Fruit fly (Drosophila melanogaster) whole organism, embryonic: ENCODE measurements around the gene Abcd1.

ENCODE experiments used
- Atf3 ChIP-seq: fragments of 200-800 bp; sonication (Bioruptor generic); optimal IDR thresholded peaks from 3 replicates; lab custom pipeline; 2016; ENCODE audit warnings: missing biosample characterization, missing genetic modification characterization
- Atf6 ChIP-seq: fragments of 200-800 bp; sonication (Bioruptor generic); IDR thresholded peaks from 2 replicates; pipeline ENCODE4 v1.3.6; 2022; ENCODE audit warnings: missing biosample characterization, missing genetic modification characterization
- B-H2 ChIP-seq: fragments of 200-800 bp; sonication (Bioruptor generic); optimal IDR thresholded peaks from 2 replicates; lab custom pipeline; 2018; ENCODE audit warnings: missing biosample characterization, mild to moderate bottlenecking, missing genetic modification characterization
- CG13296 ChIP-seq: fragments of 200-800 bp; sonication (Bioruptor generic); optimal IDR thresholded peaks from 3 replicates; lab custom pipeline; 2018; ENCODE audit warnings: missing biosample characterization, mild to moderate bottlenecking, missing genetic modification characterization
- CG13894 ChIP-seq: fragments of 200-800 bp; sonication (Bioruptor generic); optimal IDR thresholded peaks from 3 replicates; lab custom pipeline; 2018; ENCODE audit warnings: missing biosample characterization, mild to moderate bottlenecking, missing genetic modification characterization, moderate library complexity
- CG1603 ChIP-seq: fragments of 200-800 bp; sonication (Bioruptor generic); optimal IDR thresholded peaks from 2 replicates; lab custom pipeline; 2019; ENCODE audit warnings: missing biosample characterization, mild to moderate bottlenecking, missing genetic modification characterization, moderate library complexity
- CG17385 ChIP-seq: fragments of 200-800 bp; sonication (Bioruptor generic); optimal IDR thresholded peaks from 3 replicates; lab custom pipeline; 2018; ENCODE audit warnings: missing biosample characterization, mild to moderate bottlenecking, missing genetic modification characterization
- CG17568 ChIP-seq: fragments of 200-800 bp; sonication (Bioruptor generic); optimal IDR thresholded peaks from 2 replicates; lab custom pipeline; 2018; ENCODE audit warnings: missing biosample characterization, mild to moderate bottlenecking, missing genetic modification characterization, moderate library complexity
- CG17829 ChIP-seq: fragments of 200-800 bp; optimal IDR thresholded peaks from 2 replicates; lab custom pipeline; 2019; ENCODE audit warnings: missing biosample characterization, mild to moderate bottlenecking, missing genetic modification characterization, moderate library complexity
- CG1792 ChIP-seq: fragments of 200-800 bp; sonication (Bioruptor generic); optimal IDR thresholded peaks from 2 replicates; lab custom pipeline; 2016; ENCODE audit warnings: missing biosample characterization, missing genetic modification characterization
- CG31224 ChIP-seq: fragments of 200-800 bp; sonication (Bioruptor generic); IDR thresholded peaks from 2 replicates; pipeline ENCODE4 v1.3.6; 2022; ENCODE audit warnings: missing biosample characterization, missing genetic modification characterization
- CG32532 ChIP-seq: fragments of 200-800 bp; sonication (Bioruptor generic); IDR thresholded peaks from 2 replicates; pipeline ENCODE4 v1.3.6; 2022; ENCODE audit warnings: missing biosample characterization, missing genetic modification characterization
- CG3407 ChIP-seq: fragments of 200-800 bp; sonication (Bioruptor generic); optimal IDR thresholded peaks from 2 replicates; lab custom pipeline; 2018; ENCODE audit warnings: missing biosample characterization, mild to moderate bottlenecking, missing genetic modification characterization
- CG34376 ChIP-seq: fragments of 200-800 bp; sonication (Bioruptor generic); optimal IDR thresholded peaks from 2 replicates; lab custom pipeline; 2018; ENCODE audit warnings: missing biosample characterization, mild to moderate bottlenecking, missing genetic modification characterization
- CG3726 ChIP-seq: fragments of 200-800 bp; sonication (Bioruptor generic); IDR thresholded peaks from 3 replicates; pipeline ENCODE4, ENCODE4 v1.3.6; 2022; ENCODE audit warnings: missing biosample characterization, missing genetic modification characterization
- CG4328 ChIP-seq: fragments of 200-800 bp; sonication (Bioruptor generic); optimal IDR thresholded peaks from 3 replicates; lab custom pipeline; 2017; ENCODE audit warnings: missing biosample characterization, missing genetic modification reagents, missing genetic modification characterization
- CG4730 ChIP-seq: fragments of 200-800 bp; sonication (Bioruptor generic); IDR thresholded peaks from 2 replicates; pipeline ENCODE4 v1.3.6; 2022; ENCODE audit warnings: missing biosample characterization, missing genetic modification characterization
- CG7357 ChIP-seq: fragments of 200-800 bp; sonication (Bioruptor generic); IDR thresholded peaks from 3 replicates; pipeline ENCODE4 v1.3.6; 2022; ENCODE audit warnings: missing biosample characterization, missing genetic modification characterization
- CG7556 ChIP-seq: fragments of 200-800 bp; sonication (Bioruptor generic); optimal IDR thresholded peaks from 2 replicates; lab custom pipeline; 2017; ENCODE audit warnings: missing biosample characterization, mild to moderate bottlenecking, missing genetic modification characterization
- CG7786 ChIP-seq: fragments of 200-800 bp; sonication (Bioruptor generic); optimal IDR thresholded peaks from 2 replicates; lab custom pipeline; 2016; ENCODE audit warnings: missing biosample characterization, missing genetic modification characterization
- CG8290 ChIP-seq, 3 experiments: fragments of 200-800 bp; sonication (Bioruptor generic); optimal IDR thresholded peaks; 2 replicates each; lab custom pipeline; 2016 to 2019; ENCODE audit warnings: missing biosample characterization in 3 of 3, missing genetic modification characterization in 3 of 3, mild to moderate bottlenecking in 2 of 3, moderate library complexity in 1 of 3
- CG8924 ChIP-seq: fragments of 200-800 bp; optimal IDR thresholded peaks from 3 replicates; lab custom pipeline; 2019; ENCODE audit warnings: missing biosample characterization, mild to moderate bottlenecking, missing genetic modification characterization, moderate library complexity
- CG8944 ChIP-seq: fragments of 200-800 bp; sonication (Bioruptor generic); optimal IDR thresholded peaks from 3 replicates; lab custom pipeline; 2016; ENCODE audit warnings: missing biosample characterization, missing genetic modification characterization
- Dip2 ChIP-seq: fragments of 200-800 bp; sonication (Bioruptor generic); IDR thresholded peaks from 2 replicates; pipeline ENCODE4 v1.3.6; 2022; ENCODE audit warnings: missing biosample characterization, missing genetic modification characterization
- Fer1 ChIP-seq: fragments of 200-800 bp; sonication (Bioruptor generic); optimal IDR thresholded peaks from 2 replicates; lab custom pipeline; 2017; ENCODE audit warnings: missing biosample characterization, mild to moderate bottlenecking, missing genetic modification characterization
- H2.0 ChIP-seq: fragments of 200-800 bp; sonication (Bioruptor generic); IDR thresholded peaks from 2 replicates; pipeline ENCODE4 v1.3.6; 2022; ENCODE audit warnings: missing biosample characterization, missing genetic modification characterization
- HLH4C ChIP-seq: fragments of 200-800 bp; sonication (Bioruptor generic); IDR thresholded peaks from 3 replicates; pipeline ENCODE4 v1.3.6; 2022; ENCODE audit warnings: missing biosample characterization, missing genetic modification characterization; ENCODE audit not compliant: partially characterized antibody
- NK7.1 ChIP-seq: fragments of 200-800 bp; sonication (Bioruptor generic); optimal IDR thresholded peaks from 3 replicates; lab custom pipeline; 2016; ENCODE audit warnings: missing biosample characterization, missing genetic modification characterization
- Oaz ChIP-seq: fragments of 200-800 bp; sonication (Bioruptor generic); IDR thresholded peaks from 2 replicates; pipeline ENCODE4 v1.3.6; 2022; ENCODE audit warnings: missing biosample characterization, missing genetic modification characterization
- Side ChIP-seq: fragments of 200-800 bp; sonication (Bioruptor generic); optimal IDR thresholded peaks from 2 replicates; lab custom pipeline; 2016; ENCODE audit warnings: missing biosample characterization, missing genetic modification characterization
- Sox100B ChIP-seq: fragments of 200-800 bp; sonication (Bioruptor generic); optimal IDR thresholded peaks from 3 replicates; lab custom pipeline; 2018; ENCODE audit warnings: missing biosample characterization, mild to moderate bottlenecking, missing genetic modification characterization
- ato ChIP-seq: fragments of 200-800 bp; sonication (Bioruptor generic); IDR thresholded peaks from 2 replicates; pipeline ENCODE4 v1.3.6; 2022; ENCODE audit warnings: missing biosample characterization, missing genetic modification characterization; ENCODE audit not compliant: partially characterized antibody
- corto ChIP-seq: fragments of 200-800 bp; sonication (Bioruptor generic); optimal IDR thresholded peaks from 2 replicates; lab custom pipeline; 2016; ENCODE audit warnings: missing biosample characterization, mild to moderate bottlenecking, missing genetic modification characterization, moderate library complexity
- dmrt99B ChIP-seq: fragments of 200-800 bp; sonication (Bioruptor generic); optimal IDR thresholded peaks from 2 replicates; lab custom pipeline; 2018; ENCODE audit warnings: missing biosample characterization, mild to moderate bottlenecking, missing genetic modification characterization, moderate library complexity
- eve ChIP-seq, 2 experiments: fragments of >200 bp; optimal IDR thresholded peaks; 2 replicates each; lab custom pipeline; 2017; ENCODE audit warnings: missing biosample characterization in 2 of 2, missing genetic modification characterization in 2 of 2
- gfzf ChIP-seq: fragments of 200-800 bp; sonication (Bioruptor generic); optimal IDR thresholded peaks from 2 replicates; lab custom pipeline; 2016; ENCODE audit warnings: missing biosample characterization, mild to moderate bottlenecking, missing genetic modification characterization, moderate library complexity
- inv ChIP-seq: fragments of 200-800 bp; sonication (Bioruptor generic); IDR thresholded peaks from 2 replicates; pipeline ENCODE4 v1.3.6; 2022; ENCODE audit warnings: missing biosample characterization, missing genetic modification characterization; ENCODE audit not compliant: partially characterized antibody
- mam ChIP-seq: fragments of 200-800 bp; sonication (Bioruptor generic); optimal IDR thresholded peaks from 3 replicates; lab custom pipeline; 2016; ENCODE audit warnings: missing biosample characterization, missing genetic modification characterization
- odd ChIP-seq: fragments of 200-800 bp; sonication (Bioruptor generic); optimal IDR thresholded peaks from 2 replicates; lab custom pipeline; 2017; ENCODE audit warnings: missing biosample characterization, mild to moderate bottlenecking, missing genetic modification characterization
- peb ChIP-seq: fragments of 200-800 bp; sonication (Bioruptor generic); IDR thresholded peaks from 2 replicates; pipeline ENCODE4 v1.3.6; 2022; ENCODE audit warnings: missing biosample characterization, missing genetic modification characterization
- pfk ChIP-seq: fragments of 200-800 bp; sonication (Bioruptor generic); optimal IDR thresholded peaks from 2 replicates; lab custom pipeline; 2018; ENCODE audit warnings: missing biosample characterization, mild to moderate bottlenecking, missing genetic modification characterization, moderate library complexity
- pnt ChIP-seq: fragments of 200-800 bp; sonication (Bioruptor generic); optimal IDR thresholded peaks from 3 replicates; lab custom pipeline; 2016; ENCODE audit warnings: missing biosample characterization, missing genetic modification characterization
- schlank ChIP-seq: fragments of 200-800 bp; sonication (Bioruptor generic); optimal IDR thresholded peaks from 2 replicates; lab custom pipeline; 2018; ENCODE audit warnings: missing biosample characterization, mild to moderate bottlenecking, missing genetic modification characterization
- wek ChIP-seq: fragments of 200-800 bp; sonication (Bioruptor generic); optimal IDR thresholded peaks from 3 replicates; lab custom pipeline; 2018; ENCODE audit warnings: missing biosample characterization, mild to moderate bottlenecking, missing genetic modification characterization, moderate library complexity

Abcd1 gene

DNA sequence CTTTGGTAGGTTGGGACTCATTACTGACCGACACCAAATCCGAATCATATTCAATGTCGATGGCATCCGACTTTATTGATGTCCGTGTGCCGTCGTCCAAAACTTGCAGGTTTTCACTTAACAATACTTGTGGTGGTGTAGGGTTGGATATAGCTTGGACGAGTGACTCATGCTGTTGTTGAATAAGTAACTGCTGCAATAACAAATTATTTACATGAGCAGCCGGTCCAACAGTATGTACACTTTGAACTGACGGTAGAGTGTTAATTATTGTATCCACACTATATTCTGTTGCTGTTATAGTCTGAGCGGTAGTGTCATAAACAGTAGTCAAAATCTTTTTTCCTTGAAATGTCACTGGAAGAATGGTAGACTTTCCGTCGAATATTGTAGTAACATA lies 26.1 kb downstream of the Abcd1 start:
- TF ChIP-seq CG7786 (no peak), CG13894 (peak; percentile 54), gfzf (GFP tag; lab: Kevin White, UChicago) (no peak), Fer1 (GFP tag; lab: Kevin White, UChicago) (no peak), inv (GFP tag; lab: Robert Waterston, UW) (no peak), CG34376 (GFP tag; lab: Kevin White, UChicago) (peak; percentile 28), CG32532 (GFP tag; lab: Robert Waterston, UW) (no peak), CG17385 (GFP tag; lab: Kevin White, UChicago) (no peak), CG7357 (GFP tag; lab: Robert Waterston, UW) (no peak), CG8944 (GFP tag; lab: Kevin White, UChicago) (no peak), CG13296 (GFP tag; lab: Kevin White, UChicago) (peak; percentile 25), schlank (peak; percentile 14), CG17568 (GFP tag; lab: Kevin White, UChicago) (peak; percentile 14), Atf6 (GFP tag; lab: Robert Waterston, UW) (no peak; the same call in 1 of the 2 replicates), H2.0 (GFP tag; lab: Robert Waterston, UW) (no peak), CG1603 (tag; lab: Kevin White, UChicago) (peak; percentile 27), Side (peak; percentile 17), HLH4C (GFP tag; lab: Robert Waterston, UW) (no peak), Sox100B (GFP tag; lab: Kevin White, UChicago) (peak; percentile 26), NK7.1 (GFP tag; lab: Kevin White, UChicago) (no peak), CG17829 (tag; lab: Kevin White, UChicago) (no peak), CG3726 (GFP tag; lab: Robert Waterston, UW) (no peak), CG4328 (GFP tag; lab: Kevin White, UChicago) (peak; percentile 26), CG7556 (GFP tag; lab: Kevin White, UChicago) (no peak), CG8924 (tag; lab: Kevin White, UChicago) (no peak), CG8290 (GFP tag; optimal IDR thresholded peaks at IDR 0.05; lab: Kevin White, UChicago) (no peak), CG8290 (tag; optimal IDR thresholded peaks at IDR 0.05; lab: Kevin White, UChicago) (peak; percentile 23 to 41), CG4730 (GFP tag; lab: Robert Waterston, UW) (no peak), odd (GFP tag; lab: Kevin White, UChicago) (peak; percentile 30), CG3407 (peak; percentile 13), peb (no peak), CG31224 (GFP tag; lab: Robert Waterston, UW) (no peak), B-H2 (GFP tag; lab: Kevin White, UChicago) (peak; percentile 3), Dip2 (GFP tag; lab: Robert Waterston, UW) (no peak), eve (GFP tag; optimal IDR thresholded peaks at IDR 0.05; lab: Kevin White, UChicago) (peak in 1 of 2 experiments; percentile 70), Oaz (GFP tag; lab: Robert Waterston, UW) (no peak), wek (GFP tag; lab: Kevin White, UChicago) (peak; percentile 49), CG1792 (no peak), mam (GFP tag; lab: Kevin White, UChicago) (no peak), dmrt99B (tag; lab: Kevin White, UChicago) (no peak), pnt (no peak), Atf3 (GFP tag; lab: Kevin White, UChicago) (no peak), ato (GFP tag; lab: Robert Waterston, UW) (no peak), pfk (GFP tag; lab: Kevin White, UChicago) (peak; percentile 25), corto (GFP tag; lab: Kevin White, UChicago) (no peak)
